Worm (Caenorhabditis elegans) whole organism, L4 larva: Measurements from ENCODE around the gene F54E12.2.

Source experiments
- F10B5.3 ChIP-seq: sonication (generic microtip); optimal IDR thresholded peaks from 2 replicates; lab custom pipeline; 2016; ENCODE audit warnings: mild to moderate bottlenecking, missing genetic modification characterization, missing compliant biosample characterization
- arid-1 ChIP-seq: fragments of 200-800 bp; sonication (Bioruptor generic); conservative IDR thresholded peaks from 2 replicates; pipeline ENCODE4 v1.3.6; 2022; ENCODE audit warnings: missing genetic modification reagents, missing genetic modification characterization, missing compliant biosample characterization
- attf-4 ChIP-seq: sonication (generic microtip); optimal IDR thresholded peaks from 3 replicates; lab custom pipeline; 2017; ENCODE audit warnings: missing biosample characterization, missing genetic modification characterization
- ceh-32 ChIP-seq: sonication (generic microtip); optimal IDR thresholded peaks from 2 replicates; lab custom pipeline; 2016; ENCODE audit warnings: mild to moderate bottlenecking, missing genetic modification characterization, missing compliant biosample characterization; ENCODE audit not compliant: poor library complexity
- ceh-44 ChIP-seq: fragments of 200-800 bp; sonication (Bioruptor generic); IDR thresholded peaks from 2 replicates; pipeline ENCODE4 v1.3.6; 2022; ENCODE audit warnings: missing genetic modification reagents, missing genetic modification characterization, missing compliant biosample characterization
- ces-1 ChIP-seq: fragments of 150-350 bp; sonication (generic microtip); optimal IDR thresholded peaks from 4 replicates; lab custom pipeline; 2014; ENCODE audit warnings: missing biosample characterization, missing genetic modification reagents, missing genetic modification characterization
- daf-16 ChIP-seq, 3 experiments: sonication (generic microtip); optimal IDR thresholded peaks; 2 replicates each; lab custom pipeline; 2016 to 2017; ENCODE audit warnings: missing genetic modification characterization in 3 of 3, missing genetic modification reagents in 3 of 3, mild to moderate bottlenecking in 2 of 3, missing compliant biosample characterization in 2 of 3, missing biosample characterization in 1 of 3, moderate library complexity in 1 of 3
- dmd-6 ChIP-seq: fragments of 200-800 bp; sonication (Bioruptor generic); IDR thresholded peaks from 2 replicates; pipeline ENCODE4 v1.3.6; 2022; ENCODE audit warnings: missing genetic modification reagents, missing genetic modification characterization, missing compliant biosample characterization
- dmd-8 ChIP-seq: fragments of 200-800 bp; sonication (Bioruptor generic); IDR thresholded peaks from 2 replicates; pipeline ENCODE4 v1.3.6; 2022; ENCODE audit warnings: missing genetic modification characterization, missing compliant biosample characterization
- dpl-1 ChIP-seq: fragments of 150-350 bp; optimal IDR thresholded peaks from 2 replicates; lab custom pipeline; 2014; ENCODE audit warnings: missing biosample characterization, missing genetic modification reagents, missing genetic modification characterization
- dve-1 ChIP-seq: sonication (generic microtip); optimal IDR thresholded peaks from 2 replicates; lab custom pipeline; 2017; ENCODE audit warnings: antibody characterized with exemption, mild to moderate bottlenecking, missing genetic modification characterization, missing compliant biosample characterization; ENCODE audit not compliant: insufficient read depth
- gei-8 ChIP-seq: fragments of 200-800 bp; sonication (Bioruptor generic); optimal IDR thresholded peaks from 2 replicates; lab custom pipeline; 2018; ENCODE audit warnings: mild to moderate bottlenecking, missing genetic modification characterization, missing compliant biosample characterization
- hlh-11 ChIP-seq: fragments of 200-800 bp; sonication (Bioruptor generic); optimal IDR thresholded peaks from 2 replicates; lab custom pipeline; 2018; ENCODE audit warnings: mild to moderate bottlenecking, missing genetic modification characterization, missing compliant biosample characterization
- hlh-30 ChIP-seq: sonication (generic microtip); optimal IDR thresholded peaks from 2 replicates; lab custom pipeline; 2017; ENCODE audit warnings: antibody characterized with exemption, mild to moderate bottlenecking, missing genetic modification characterization, missing compliant biosample characterization; ENCODE audit not compliant: insufficient read depth
- hmg-1.1 ChIP-seq: fragments of 200-800 bp; sonication (Bioruptor generic); IDR thresholded peaks from 2 replicates; pipeline ENCODE4 v1.3.6; 2022; ENCODE audit warnings: missing genetic modification reagents, missing genetic modification characterization, missing compliant biosample characterization
- jun-1 ChIP-seq: fragments of 150-350 bp; optimal IDR thresholded peaks from 2 replicates; lab custom pipeline; 2014; ENCODE audit warnings: missing biosample characterization, missing genetic modification reagents, missing genetic modification characterization
- lin-29 ChIP-seq: fragments of 200-800 bp; sonication (Bioruptor generic); IDR thresholded peaks from 2 replicates; pipeline ENCODE4 v1.3.6; 2022; ENCODE audit warnings: missing genetic modification reagents, missing genetic modification characterization, missing compliant biosample characterization
- lin-38 ChIP-seq: fragments of 200-800 bp; sonication (Bioruptor generic); IDR thresholded peaks from 2 replicates; pipeline ENCODE4 v1.3.6; 2022; ENCODE audit warnings: missing genetic modification reagents, missing genetic modification characterization, missing compliant biosample characterization
- lsy-2 ChIP-seq, 2 experiments: fragments of 150-350 bp in 1 of 2; sonication (generic microtip) in 1 of 2; optimal IDR thresholded peaks; 2 replicates each; lab custom pipeline; 2014 to 2017; ENCODE audit warnings: missing biosample characterization in 2 of 2, missing genetic modification characterization in 2 of 2
- madf-9 ChIP-seq: fragments of 200-800 bp; sonication (Bioruptor generic); conservative IDR thresholded peaks from 2 replicates; pipeline ENCODE4 v1.3.6; 2022; ENCODE audit warnings: missing genetic modification reagents, missing genetic modification characterization, missing compliant biosample characterization
- mep-1 ChIP-seq: fragments of 150-350 bp; sonication (generic microtip); optimal IDR thresholded peaks from 3 replicates; lab custom pipeline; 2014; ENCODE audit warnings: missing biosample characterization, missing genetic modification characterization
- mes-2 ChIP-seq: sonication (generic microtip); optimal IDR thresholded peaks from 2 replicates; lab custom pipeline; 2016; ENCODE audit warnings: missing genotype, mild to moderate bottlenecking, missing genetic modification characterization, missing compliant biosample characterization; ENCODE audit not compliant: poor library complexity, severe bottlenecking
- mxl-2 ChIP-seq: fragments of 200-800 bp; sonication (Bioruptor generic); conservative IDR thresholded peaks from 2 replicates; pipeline ENCODE4 v1.3.6; 2022; ENCODE audit warnings: missing genetic modification reagents, missing genetic modification characterization, missing compliant biosample characterization
- mxl-3 ChIP-seq: fragments of 200-800 bp; sonication (Bioruptor generic); optimal IDR thresholded peaks from 2 replicates; lab custom pipeline; 2018; ENCODE audit warnings: mild to moderate bottlenecking, missing genetic modification characterization, missing compliant biosample characterization
- nhr-28 ChIP-seq: fragments of 150-350 bp; optimal IDR thresholded peaks from 2 replicates; lab custom pipeline; 2014; ENCODE audit warnings: missing biosample characterization, missing genetic modification characterization
- nhr-42 ChIP-seq: fragments of 200-800 bp; sonication (Bioruptor generic); IDR thresholded peaks from 2 replicates; pipeline ENCODE4 v1.3.6; 2022; ENCODE audit warnings: missing genetic modification characterization, missing compliant biosample characterization
- nhr-6 ChIP-seq: fragments of 150-350 bp; optimal IDR thresholded peaks from 2 replicates; lab custom pipeline; 2014; ENCODE audit warnings: missing biosample characterization, missing genetic modification characterization
- nhr-77 ChIP-seq: fragments of 150-350 bp; optimal IDR thresholded peaks from 2 replicates; lab custom pipeline; 2014; ENCODE audit warnings: missing biosample characterization, missing genetic modification characterization
- php-3 ChIP-seq: fragments of 200-800 bp; sonication (Bioruptor generic); IDR thresholded peaks from 2 replicates; pipeline ENCODE4 v1.3.6; 2022; ENCODE audit warnings: missing genetic modification reagents, missing genetic modification characterization, missing compliant biosample characterization
- pqm-1 ChIP-seq: sonication (generic microtip); optimal IDR thresholded peaks from 2 replicates; lab custom pipeline; 2017; ENCODE audit warnings: missing biosample characterization, missing genetic modification characterization
- set-16 ChIP-seq: fragments of 200-800 bp; sonication (Bioruptor generic); IDR thresholded peaks from 2 replicates; pipeline ENCODE4 v1.3.6; 2022; ENCODE audit warnings: missing genetic modification reagents, missing genetic modification characterization, missing compliant biosample characterization
- snpc-1.2 ChIP-seq: fragments of 200-800 bp; sonication (Bioruptor generic); IDR thresholded peaks from 2 replicates; pipeline ENCODE4 v1.3.6; 2022; ENCODE audit warnings: missing genetic modification reagents, missing genetic modification characterization, missing compliant biosample characterization
- tra-1 ChIP-seq: fragments of 200-800 bp; sonication (Bioruptor generic); IDR thresholded peaks from 2 replicates; pipeline ENCODE4 v1.3.6; 2022; ENCODE audit warnings: missing genetic modification reagents, missing genetic modification characterization, missing compliant biosample characterization
- zfp-2 ChIP-seq: sonication (generic microtip); optimal IDR thresholded peaks from 2 replicates; lab custom pipeline; 2016; ENCODE audit warnings: mild to moderate bottlenecking, missing genetic modification characterization, missing compliant biosample characterization
- zfp-3 ChIP-seq: fragments of 200-800 bp; sonication (Bioruptor generic); conservative IDR thresholded peaks from 2 replicates; pipeline ENCODE4 v1.3.6; 2022; ENCODE audit warnings: missing genetic modification reagents, missing genetic modification characterization, missing compliant biosample characterization
- ztf-11 ChIP-seq: fragments of 150-350 bp; optimal IDR thresholded peaks from 2 replicates; lab custom pipeline; 2014; ENCODE audit warnings: missing biosample characterization, missing genetic modification characterization
- ztf-7 ChIP-seq: fragments of 150-350 bp; optimal IDR thresholded peaks from 2 replicates; lab custom pipeline; 2014; ENCODE audit warnings: missing biosample characterization, missing genetic modification characterization

Gene F54E12.2

DNA sequence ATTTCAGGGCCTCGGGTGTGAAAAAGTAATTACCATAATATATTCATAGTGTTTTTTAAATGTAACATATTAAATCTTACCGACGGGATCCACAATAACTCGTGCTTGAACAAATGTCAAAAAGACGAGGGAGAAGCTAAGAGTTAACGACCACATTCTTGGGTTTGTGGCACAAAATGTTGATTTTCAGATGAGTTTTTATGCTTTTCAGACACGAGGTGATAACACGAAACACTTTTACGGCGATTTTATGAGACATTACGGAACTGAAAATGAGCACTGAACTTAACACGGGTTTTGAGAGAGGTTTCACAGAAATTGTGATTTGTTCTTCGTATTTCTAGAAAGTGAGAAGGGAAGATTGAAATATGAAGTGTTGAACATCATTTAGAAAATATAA, 30.4 kb downstream of the F54E12.2 start, which contains the start of gene B0035.13:
B0035.13 (minus strand) TSS at position 173 of the 400 bp plus-strand sequence.
- TF ChIP-seq dmd-8 (GFP tag; lab: Robert Waterston, UW): no peak
- TF ChIP-seq jun-1: no peak
- TF ChIP-seq lin-29 (GFP tag; lab: Robert Waterston, UW): no peak
- peak; percentile 35 for TF ChIP-seq pqm-1 (tag; lab: Kevin White, UChicago)
- no peak for TF ChIP-seq madf-9 (GFP tag; lab: Robert Waterston, UW)
- TF ChIP-seq mxl-3 (GFP tag; lab: Kevin White, UChicago): peak; percentile 29
- peak; percentile 14 for TF ChIP-seq hlh-30 (tag; lab: Kevin White, UChicago)
- no peak for TF ChIP-seq arid-1 (GFP tag; lab: Robert Waterston, UW)
- TF ChIP-seq ceh-44 (GFP tag; lab: Robert Waterston, UW): no peak
- no peak for TF ChIP-seq gei-8 (GFP tag; lab: Kevin White, UChicago)
- TF ChIP-seq snpc-1.2 (GFP tag; lab: Robert Waterston, UW): no peak
- no peak for TF ChIP-seq daf-16 (GFP tag; optimal IDR thresholded peaks at IDR 0.05; lab: Kevin White, UChicago)
- TF ChIP-seq daf-16 (tag; optimal IDR thresholded peaks at IDR 0.05; lab: Kevin White, UChicago): peak; percentile 39
- no peak for TF ChIP-seq F10B5.3 (tag; lab: Kevin White, UChicago)
- no peak for TF ChIP-seq nhr-42
- no peak for TF ChIP-seq ceh-32 (tag; lab: Kevin White, UChicago)
- TF ChIP-seq dve-1 (tag; lab: Kevin White, UChicago): peak; percentile 58
- TF ChIP-seq tra-1 (GFP tag; lab: Robert Waterston, UW): no peak
- TF ChIP-seq ztf-7 (tag; lab: Kevin White, UChicago): no peak
- TF ChIP-seq zfp-3 (GFP tag; lab: Robert Waterston, UW): no peak
- TF ChIP-seq hlh-11 (tag; lab: Kevin White, UChicago): peak; percentile 10
- peak; percentile 43 for TF ChIP-seq nhr-28 (tag; lab: Kevin White, UChicago)
- TF ChIP-seq zfp-2: no peak
- TF ChIP-seq php-3 (GFP tag; lab: Robert Waterston, UW): peak; percentile 95
- TF ChIP-seq nhr-77 (tag; lab: Kevin White, UChicago): peak; percentile 45
- TF ChIP-seq dmd-6 (GFP tag; lab: Robert Waterston, UW): 0 out of 2 replicates have a peak, but pooled peaks have one; percentile 25
- TF ChIP-seq, all 104 proteins: peak for 10

DNA sequence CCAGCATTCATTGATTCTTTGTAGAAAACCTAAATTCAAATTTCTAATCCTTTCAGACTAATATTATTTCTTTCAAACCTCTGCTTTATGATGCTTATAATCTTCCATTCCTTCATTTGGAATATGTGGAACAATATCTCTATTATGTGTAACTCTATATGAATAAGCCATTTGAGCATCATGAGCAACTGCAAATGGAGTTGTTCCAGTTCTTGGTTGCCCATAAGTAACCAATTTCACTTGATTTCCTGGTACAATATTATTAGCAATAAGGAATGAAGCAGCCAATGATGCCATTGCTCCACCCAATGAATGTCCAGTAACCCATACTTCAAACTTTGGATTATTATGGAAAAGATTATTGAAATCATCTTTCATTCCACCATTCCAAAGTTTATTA, 32.0 kb downstream of the F54E12.2 start:
- TF ChIP-seq tra-1 (GFP tag; lab: Robert Waterston, UW): no peak
- no peak for TF ChIP-seq mxl-3 (GFP tag; lab: Kevin White, UChicago)
- no peak for TF ChIP-seq nhr-42
- TF ChIP-seq dve-1 (tag; lab: Kevin White, UChicago): no peak
- no peak for TF ChIP-seq nhr-6

DNA sequence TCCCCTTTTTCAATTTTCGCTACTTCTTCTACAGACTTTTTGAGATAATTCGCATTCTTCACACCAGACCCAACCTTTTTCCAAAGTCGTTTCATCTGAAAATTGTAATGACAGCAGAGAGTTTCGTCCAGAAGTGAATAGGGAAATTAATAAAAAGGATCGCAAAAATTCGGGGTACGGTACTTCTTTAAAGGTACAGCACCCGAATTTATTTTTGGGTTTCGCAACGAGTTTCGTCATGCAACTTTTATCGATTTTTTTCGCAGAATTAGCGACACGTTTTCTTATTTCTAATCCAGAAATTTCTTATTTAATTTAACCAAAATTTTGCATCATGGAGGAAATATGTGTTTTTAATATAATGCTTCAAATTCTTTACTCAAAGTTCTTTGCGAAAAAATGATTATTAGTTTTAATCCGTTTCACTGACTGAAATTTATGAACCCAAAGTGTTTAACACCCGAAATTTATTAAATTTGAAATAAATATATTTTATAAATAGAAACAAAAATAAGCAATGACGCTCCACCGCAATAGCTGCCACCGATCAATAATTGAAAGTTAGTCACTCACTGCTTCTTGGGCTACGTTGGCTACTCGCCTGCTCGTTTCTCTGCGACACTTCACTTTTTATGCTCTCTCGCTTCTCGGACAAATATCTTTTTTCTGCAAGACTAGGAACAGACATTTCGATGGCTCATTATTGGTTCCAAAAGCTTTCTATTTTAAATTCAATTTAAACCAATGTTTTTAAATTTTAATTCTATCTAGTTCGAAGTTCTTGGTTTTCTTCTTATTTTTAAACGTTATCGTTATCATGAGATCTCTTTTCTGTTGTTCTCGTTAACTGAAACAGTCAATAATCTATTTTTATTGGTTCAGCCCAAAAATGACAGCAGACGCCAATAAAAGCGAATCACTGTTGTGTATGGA, 38.6 kb downstream of the F54E12.2 start, which contains the start of the genes B0035.15 and dnj-1:
B0035.15 (minus strand) TSS at position 99 of the 933 bp plus-strand sequence.
dnj-1 (plus strand) TSS at position 883 of the 933 bp plus-strand sequence.
- no peak for TF ChIP-seq set-16 (GFP tag; lab: Robert Waterston, UW)
- TF ChIP-seq dpl-1 (GFP tag; lab: Kevin White, UChicago): peak; percentile 50
- no peak for TF ChIP-seq mxl-2 (GFP tag; lab: Robert Waterston, UW)
- TF ChIP-seq ztf-11: no peak
- peak; percentile 66 for TF ChIP-seq mes-2 (tag; lab: Kevin White, UChicago)
- peak; percentile 23 for TF ChIP-seq hlh-11 (tag; lab: Kevin White, UChicago)
- peak; percentile 35 for TF ChIP-seq hlh-30 (tag; lab: Kevin White, UChicago)
- peak in 1 of 2 experiments; percentile 53 for TF ChIP-seq lsy-2 (tag; optimal IDR thresholded peaks at IDR 0.05; lab: Kevin White, UChicago)
- TF ChIP-seq dve-1 (tag; lab: Kevin White, UChicago): peak; percentile 46
- no peak for TF ChIP-seq attf-4 (tag; lab: Kevin White, UChicago)
- no peak for TF ChIP-seq ces-1 (GFP tag; lab: Kevin White, UChicago)
- TF ChIP-seq nhr-28 (tag; lab: Kevin White, UChicago): peak; percentile 62
- peak; percentile 1 for TF ChIP-seq nhr-77 (tag; lab: Kevin White, UChicago)
- TF ChIP-seq hmg-1.1 (GFP tag; lab: Robert Waterston, UW): 0 out of 2 replicates have a peak, but pooled peaks have one; percentile 44
- peak; percentile 69 for TF ChIP-seq lin-38 (GFP tag; lab: Robert Waterston, UW)
- TF ChIP-seq mep-1 (tag; lab: Kevin White, UChicago): peak; percentile 56
